Worm (Caenorhabditis elegans): ENCODE data around the gene idpp-3.

idpp-3 gene

ce11 chrX:14993744-14994143 lies 32.4 kb upstream of the idpp-3 start:
- TF ChIP-seq unc-120 (tag; optimal IDR thresholded peaks at IDR 0.05; ENCODE audit: poor library complexity, severe bottlenecking), result no peak
- no peak for TF ChIP-seq lin-13 (tag; optimal IDR thresholded peaks at IDR 0.05)
- no peak for TF ChIP-seq lsy-2 (tag; optimal IDR thresholded peaks at IDR 0.05)
- no peak for TF ChIP-seq ceh-83 (GFP tag; optimal IDR thresholded peaks at IDR 0.05)
- TF ChIP-seq unc-62 (GFP tag; optimal IDR thresholded peaks at IDR 0.05), result no peak
- no peak for TF ChIP-seq blmp-1 (tag; optimal IDR thresholded peaks at IDR 0.05)
- peak; percentile 79 for TF ChIP-seq ces-1 (GFP tag; optimal IDR thresholded peaks at IDR 0.05)

ce11 chrX:14991280-14991679 lies 29.9 kb upstream of the idpp-3 start, which contains the start of gene iglr-1:
iglr-1 (minus strand) TSS chrX:14991380.
- TF ChIP-seq nhr-12 (tag; optimal IDR thresholded peaks at IDR 0.05), result no peak
- no peak for TF ChIP-seq ceh-43 (GFP tag; optimal IDR thresholded peaks at IDR 0.05)
- no peak for TF ChIP-seq elt-1 (tag; optimal IDR thresholded peaks at IDR 0.05; ENCODE audit: borderline replicate concordance, insufficient read depth)
- TF ChIP-seq cnd-1 (tag; optimal IDR thresholded peaks at IDR 0.05), result no peak
- TF ChIP-seq unc-120 (tag; optimal IDR thresholded peaks at IDR 0.05; ENCODE audit: poor library complexity, severe bottlenecking), result no peak
- no peak for TF ChIP-seq M03D4.4 (tag; optimal IDR thresholded peaks at IDR 0.05)
- TF ChIP-seq ztf-11 (tag; optimal IDR thresholded peaks at IDR 0.05), result no peak
- no peak for TF ChIP-seq nhr-28 (tag; optimal IDR thresholded peaks at IDR 0.05)
- no peak for TF ChIP-seq mab-5 (tag; optimal IDR thresholded peaks at IDR 0.05)
- TF ChIP-seq pha-4 (tag; optimal IDR thresholded peaks at IDR 0.05), result no peak
- TF ChIP-seq unc-39 (tag; optimal IDR thresholded peaks at IDR 0.05), result no peak
- TF ChIP-seq sem-2 (GFP tag; optimal IDR thresholded peaks at IDR 0.05), result no peak
- TF ChIP-seq mls-2 (tag; optimal IDR thresholded peaks at IDR 0.05), result no peak
- TF ChIP-seq hlh-1 (tag; optimal IDR thresholded peaks at IDR 0.05), result no peak
- TF ChIP-seq drap-1 (GFP tag; optimal IDR thresholded peaks at IDR 0.05), result no peak
- no peak for TF ChIP-seq elt-3 (tag; optimal IDR thresholded peaks at IDR 0.05)
- TF ChIP-seq blmp-1 (tag; optimal IDR thresholded peaks at IDR 0.05), result no peak
- TF ChIP-seq bed-3 (GFP tag; optimal IDR thresholded peaks at IDR 0.05), result no peak
- no peak for TF ChIP-seq nhr-76 (tag; optimal IDR thresholded peaks at IDR 0.05)

- TF ChIP-seq ceh-39 (tag; optimal IDR thresholded peaks at IDR 0.05) (no peak), mep-1 (tag; optimal IDR thresholded peaks at IDR 0.05) (no peak), unc-62 (GFP tag; optimal IDR thresholded peaks at IDR 0.05) (no peak), drap-1 (GFP tag; optimal IDR thresholded peaks at IDR 0.05) (no peak), snpc-4 (tag; optimal IDR thresholded peaks at IDR 0.05) (no peak), hlh-1 (tag; optimal IDR thresholded peaks at IDR 0.05) (no peak), mab-5 (tag; optimal IDR thresholded peaks at IDR 0.05) (no peak), ztf-11 (tag; optimal IDR thresholded peaks at IDR 0.05) (no peak), bed-3 (GFP tag; optimal IDR thresholded peaks at IDR 0.05) (no peak)
Measured at ce11 chrX:14988160-14988559, 26.8 kb upstream of the idpp-3 start.

ce11 chrX:14983274-14983673 lies 21.9 kb upstream of the idpp-3 start, which contains the start of gene rbg-1:
rbg-1 (plus strand) TSS chrX:14983533.
- TF ChIP-seq elt-3 (tag; optimal IDR thresholded peaks at IDR 0.05) (no peak), elt-1 (tag; optimal IDR thresholded peaks at IDR 0.05; ENCODE audit: borderline replicate concordance, insufficient read depth) (no peak), cnd-1 (tag; optimal IDR thresholded peaks at IDR 0.05) (no peak), sptf-1 (tag; optimal IDR thresholded peaks at IDR 0.05) (peak; percentile 64), nhr-12 (tag; optimal IDR thresholded peaks at IDR 0.05) (no peak), blmp-1 (tag; optimal IDR thresholded peaks at IDR 0.05) (no peak), mep-1 (tag; optimal IDR thresholded peaks at IDR 0.05) (peak; percentile 75), M03D4.4 (tag; optimal IDR thresholded peaks at IDR 0.05) (no peak), drap-1 (GFP tag; optimal IDR thresholded peaks at IDR 0.05) (no peak), pha-4 (tag; optimal IDR thresholded peaks at IDR 0.05) (peak; percentile 92), ztf-11 (tag; optimal IDR thresholded peaks at IDR 0.05) (no peak), lsy-2 (tag; optimal IDR thresholded peaks at IDR 0.05) (peak; percentile 41), sem-2 (GFP tag; optimal IDR thresholded peaks at IDR 0.05) (no peak), ces-1 (GFP tag; optimal IDR thresholded peaks at IDR 0.05) (peak; percentile 53), nhr-2 (tag; optimal IDR thresholded peaks at IDR 0.05) (no peak), mls-2 (tag; optimal IDR thresholded peaks at IDR 0.05) (no peak), unc-62 (GFP tag; optimal IDR thresholded peaks at IDR 0.05) (no peak), snpc-4 (tag; optimal IDR thresholded peaks at IDR 0.05) (no peak), bed-3 (GFP tag; optimal IDR thresholded peaks at IDR 0.05) (no peak), lin-13 (tag; optimal IDR thresholded peaks at IDR 0.05) (peak; percentile 74), hlh-1 (tag; optimal IDR thresholded peaks at IDR 0.05) (no peak), mab-5 (tag; optimal IDR thresholded peaks at IDR 0.05) (no peak), flh-1 (GFP tag; optimal IDR thresholded peaks at IDR 0.05) (no peak), ceh-39 (tag; optimal IDR thresholded peaks at IDR 0.05) (peak; percentile 63)

ce11 chrX:14982525-14982924 lies 21.2 kb upstream of the idpp-3 start, which contains the start of gene plp-2:
plp-2 (minus strand) TSS chrX:14982804.
- TF ChIP-seq flh-1 (GFP tag; optimal IDR thresholded peaks at IDR 0.05), result no peak

Measured in whole organism, mixed stage, embryonic.